Worm (Caenorhabditis elegans) whole organism, L4 larva: ENCODE results near the gene srh-220.

Source experiments
- F37D6.2 ChIP-seq: sonication (generic microtip); optimal IDR thresholded peaks from 2 replicates; lab custom pipeline; 2016; ENCODE audit warnings: mild to moderate bottlenecking, missing genetic modification characterization, missing compliant biosample characterization
- ceh-82 ChIP-seq: sonication (generic microtip); optimal IDR thresholded peaks from 2 replicates; lab custom pipeline; 2017; ENCODE audit warnings: missing biosample characterization, missing genetic modification characterization
- skn-1 ChIP-seq: fragments of 150-350 bp; optimal IDR thresholded peaks from 2 replicates; lab custom pipeline; 2014; ENCODE audit warnings: missing biosample characterization, missing genetic modification characterization
- unc-39 ChIP-seq: sonication (generic microtip); optimal IDR thresholded peaks from 2 replicates; lab custom pipeline; 2017; ENCODE audit warnings: missing biosample characterization, missing genetic modification characterization

ce11 chrIV:3962584-3962983 lies 15.2 kb downstream of the srh-220 start, which contains the start of gene Y46C8AM.1:
- TF ChIP-seq unc-39 (tag; lab: Kevin White, UChicago) (no peak), ceh-82 (tag; lab: Kevin White, UChicago) (no peak), skn-1 (tag; lab: Kevin White, UChicago) (no peak), F37D6.2 (tag; lab: Kevin White, UChicago) (no peak)
